Worm (Caenorhabditis elegans): ENCODE results near the gene F54C9.9.

The F54C9.9 gene

ce11 chrII:8566039-8566438 lies 11.8 kb upstream of the F54C9.9 start, which contains the start of gene stc-1:
TSS of gene stc-1 (minus strand) at chrII:8566139.
- TF ChIP-seq mab-5 (tag; optimal IDR thresholded peaks at IDR 0.05): no peak
- TF ChIP-seq lin-32 (GFP tag; optimal IDR thresholded peaks at IDR 0.05): no peak
- peak; percentile 10 for TF ChIP-seq ces-1 (GFP tag; optimal IDR thresholded peaks at IDR 0.05)
- TF ChIP-seq lsy-2 (tag; optimal IDR thresholded peaks at IDR 0.05): peak; percentile 65
- TF ChIP-seq unc-120 (tag; optimal IDR thresholded peaks at IDR 0.05; ENCODE audit: poor library complexity, severe bottlenecking): peak; percentile 28
- peak; percentile 10 for TF ChIP-seq mep-1 (tag; optimal IDR thresholded peaks at IDR 0.05)

- TF ChIP-seq tbx-8 (GFP tag; optimal IDR thresholded peaks at IDR 0.05): no peak
- TF ChIP-seq M03D4.4 (tag; optimal IDR thresholded peaks at IDR 0.05): no peak
- no peak for TF ChIP-seq pha-4 (tag; optimal IDR thresholded peaks at IDR 0.05)
- TF ChIP-seq zip-8 (tag; optimal IDR thresholded peaks at IDR 0.05): no peak
- no peak for TF ChIP-seq mls-2 (tag; optimal IDR thresholded peaks at IDR 0.05)
- no peak for TF ChIP-seq mep-1 (tag; optimal IDR thresholded peaks at IDR 0.05)
- TF ChIP-seq nhr-28 (tag; optimal IDR thresholded peaks at IDR 0.05): no peak
Measured at ce11 chrII:8566806-8567266, 11.0 kb upstream of the F54C9.9 start, which contains the start of gene F54C9.3. TSS of gene F54C9.3 (minus strand) at chrII:8566856.

ce11 chrII:8568234-8568969 lies 9.4 kb upstream of the F54C9.9 start:
- TF ChIP-seq pha-4 (tag; optimal IDR thresholded peaks at IDR 0.05): no peak
- no peak for TF ChIP-seq nhr-76 (tag; optimal IDR thresholded peaks at IDR 0.05)
- no peak for TF ChIP-seq ceh-39 (tag; optimal IDR thresholded peaks at IDR 0.05)
- TF ChIP-seq nhr-28 (tag; optimal IDR thresholded peaks at IDR 0.05): no peak
- no peak for TF ChIP-seq ztf-11 (tag; optimal IDR thresholded peaks at IDR 0.05)
- TF ChIP-seq ham-2 (GFP tag; optimal IDR thresholded peaks at IDR 0.05): no peak
- no peak for TF ChIP-seq nhr-12 (tag; optimal IDR thresholded peaks at IDR 0.05)
- no peak for TF ChIP-seq mls-2 (tag; optimal IDR thresholded peaks at IDR 0.05)
- TF ChIP-seq ceh-83 (GFP tag; optimal IDR thresholded peaks at IDR 0.05): no peak
- no peak for TF ChIP-seq snpc-4 (tag; optimal IDR thresholded peaks at IDR 0.05)
- no peak for TF ChIP-seq cnd-1 (tag; optimal IDR thresholded peaks at IDR 0.05)

- peak; percentile 79 for TF ChIP-seq ces-1 (GFP tag; optimal IDR thresholded peaks at IDR 0.05)
- no peak for TF ChIP-seq sem-2 (GFP tag; optimal IDR thresholded peaks at IDR 0.05)
- TF ChIP-seq ztf-11 (tag; optimal IDR thresholded peaks at IDR 0.05): no peak
- no peak for TF ChIP-seq bed-3 (GFP tag; optimal IDR thresholded peaks at IDR 0.05)
- TF ChIP-seq pha-4 (tag; optimal IDR thresholded peaks at IDR 0.05): peak; percentile 90
- TF ChIP-seq nhr-237 (tag; optimal IDR thresholded peaks at IDR 0.05): peak; percentile 91
- no peak for TF ChIP-seq nhr-12 (tag; optimal IDR thresholded peaks at IDR 0.05)
- TF ChIP-seq lin-13 (tag; optimal IDR thresholded peaks at IDR 0.05): peak; percentile 87
- peak; percentile 39 for TF ChIP-seq cnd-1 (tag; optimal IDR thresholded peaks at IDR 0.05)
- TF ChIP-seq mls-2 (tag; optimal IDR thresholded peaks at IDR 0.05): peak; percentile 54
- no peak for TF ChIP-seq elt-3 (tag; optimal IDR thresholded peaks at IDR 0.05)
- TF ChIP-seq nhr-76 (tag; optimal IDR thresholded peaks at IDR 0.05): no peak
- TF ChIP-seq mep-1 (tag; optimal IDR thresholded peaks at IDR 0.05): peak; percentile 93
- peak; percentile 54 for TF ChIP-seq nhr-2 (tag; optimal IDR thresholded peaks at IDR 0.05)
- no peak for TF ChIP-seq snpc-4 (tag; optimal IDR thresholded peaks at IDR 0.05)
- no peak for TF ChIP-seq blmp-1 (tag; optimal IDR thresholded peaks at IDR 0.05)
- TF ChIP-seq elt-1 (tag; optimal IDR thresholded peaks at IDR 0.05; ENCODE audit: borderline replicate concordance, insufficient read depth): no peak
- no peak for TF ChIP-seq flh-1 (GFP tag; optimal IDR thresholded peaks at IDR 0.05)
- TF ChIP-seq ceh-43 (GFP tag; optimal IDR thresholded peaks at IDR 0.05): no peak
- TF ChIP-seq drap-1 (GFP tag; optimal IDR thresholded peaks at IDR 0.05): no peak
- no peak for TF ChIP-seq zip-8 (tag; optimal IDR thresholded peaks at IDR 0.05)
- TF ChIP-seq hlh-1 (tag; optimal IDR thresholded peaks at IDR 0.05): peak; percentile 40
- TF ChIP-seq ceh-83 (GFP tag; optimal IDR thresholded peaks at IDR 0.05): no peak
- TF ChIP-seq unc-39 (tag; optimal IDR thresholded peaks at IDR 0.05): no peak
- no peak for TF ChIP-seq nhr-28 (tag; optimal IDR thresholded peaks at IDR 0.05)
- TF ChIP-seq ceh-39 (tag; optimal IDR thresholded peaks at IDR 0.05): peak; percentile 82
- TF ChIP-seq lin-32 (GFP tag; optimal IDR thresholded peaks at IDR 0.05): no peak
- TF ChIP-seq sptf-1 (tag; optimal IDR thresholded peaks at IDR 0.05): peak; percentile 81
- TF ChIP-seq M03D4.4 (tag; optimal IDR thresholded peaks at IDR 0.05): no peak
- no peak for TF ChIP-seq mab-5 (tag; optimal IDR thresholded peaks at IDR 0.05)
- peak; percentile 13 for TF ChIP-seq unc-120 (tag; optimal IDR thresholded peaks at IDR 0.05; ENCODE audit: poor library complexity, severe bottlenecking)
- TF ChIP-seq lsy-2 (tag; optimal IDR thresholded peaks at IDR 0.05): peak; percentile 96
- peak; percentile 32 for TF ChIP-seq unc-62 (GFP tag; optimal IDR thresholded peaks at IDR 0.05)
- no peak for TF ChIP-seq tbx-8 (GFP tag; optimal IDR thresholded peaks at IDR 0.05)
- TF ChIP-seq ham-2 (GFP tag; optimal IDR thresholded peaks at IDR 0.05): no peak
Measured at ce11 chrII:8569038-8569977, 8.5 kb upstream of the F54C9.9 start, which contains the start of the genes col-38 and rpl-5. TSS of gene col-38 (minus strand) at chrII:8569088. TSS of gene rpl-5 (plus strand) at chrII:8569927.
